Worm (Caenorhabditis elegans): ENCODE measurements around the gene semo-1.

ce11 chrIV:14008709-14009108, 42.3 kb upstream of the semo-1 start:
- TF ChIP-seq ceh-36 (tag; optimal IDR thresholded peaks at IDR 0.05) (no peak), ama-1 (optimal IDR thresholded peaks at IDR 0.05) (no peak), tbx-37 (GFP tag; conservative IDR thresholded peaks at IDR 0.05) (no peak), F13C5.2 (tag; optimal IDR thresholded peaks at IDR 0.05) (no peak), ceh-13 (GFP tag; optimal IDR thresholded peaks at IDR 0.05) (no peak), tbx-11 (GFP tag; IDR thresholded peaks at IDR 0.05) (no peak)
